Worm (Caenorhabditis elegans) whole organism, L1 larva: ENCODE results near the gene taap-1.

Experiments used
- ama-1 ChIP-seq: fragments of 150-350 bp; optimal IDR thresholded peaks from 2 replicates; lab custom pipeline; 2014
- fkh-10 ChIP-seq: sonication (generic microtip); optimal IDR thresholded peaks from 2 replicates; lab custom pipeline; 2017; ENCODE audit warnings: missing biosample characterization, missing genetic modification reagents, missing genetic modification characterization
- lsy-2 ChIP-seq, 2 experiments: fragments of 150-350 bp; optimal IDR thresholded peaks; 2 replicates each; lab custom pipeline; 2014; ENCODE audit warnings: missing biosample characterization in 2 of 2, missing genetic modification characterization in 2 of 2
- mef-2 ChIP-seq: fragments of 150-350 bp; optimal IDR thresholded peaks from 2 replicates; lab custom pipeline; 2014; ENCODE audit warnings: missing biosample characterization, missing genetic modification characterization
- nhr-19 ChIP-seq: fragments of 200-800 bp; sonication (Bioruptor generic); conservative IDR thresholded peaks from 2 replicates; pipeline ENCODE4 v1.3.6; 2022; ENCODE audit warnings: missing genetic modification characterization, missing compliant biosample characterization
- nhr-237 ChIP-seq: fragments of 150-350 bp; optimal IDR thresholded peaks from 2 replicates; lab custom pipeline; 2014; ENCODE audit warnings: missing biosample characterization, missing genetic modification characterization
- nhr-85 ChIP-seq: sonication (generic microtip); peaks from one replicate; lab custom pipeline; 2016; ENCODE audit warnings: missing genetic modification characterization, inconsistent platforms, missing compliant biosample characterization
- snpc-4 ChIP-seq: fragments of 150-350 bp; optimal IDR thresholded peaks from 2 replicates; lab custom pipeline; 2014; ENCODE audit warnings: missing biosample characterization, missing genetic modification characterization
- ztf-11 ChIP-seq, 2 experiments: sonication (generic microtip); optimal IDR thresholded peaks; 2 replicates each; lab custom pipeline; 2016 to 2017; ENCODE audit warnings: missing genetic modification characterization in 2 of 2, missing biosample characterization in 1 of 2, missing compliant biosample characterization in 1 of 2

ce11 chrII:8484546-8484945 lies 875 bp upstream of the taap-1 start:
- TF ChIP-seq mef-2 (tag; lab: Kevin White, UChicago) (no peak), snpc-4 (tag; lab: Kevin White, UChicago) (no peak), fkh-10 (GFP tag; lab: Kevin White, UChicago) (no peak), nhr-85 (tag; lab: Kevin White, UChicago) (peak; percentile 50), lsy-2 (tag; optimal IDR thresholded peaks at IDR 0.05; lab: Kevin White, UChicago) (peak in 1 of 2 experiments; percentile 31), ztf-11 (tag; optimal IDR thresholded peaks at IDR 0.05; lab: Kevin White, UChicago) (no peak), ama-1 (lab: Kevin White, UChicago) (no peak), nhr-237 (tag; lab: Kevin White, UChicago) (no peak), nhr-19 (no peak)
